Fruit fly (Drosophila melanogaster) whole organism, embryonic: Measurements from ENCODE around the gene TwdlQ.

ENCODE experiments used
- Blimp-1 ChIP-seq: fragments of 200-800 bp; sonication (Bioruptor generic); optimal IDR thresholded peaks from 3 replicates; lab custom pipeline; 2018; ENCODE audit warnings: missing biosample characterization, missing genetic modification characterization, mild to moderate bottlenecking, moderate library complexity, missing genetic modification reagents
- BtbVII ChIP-seq: fragments of 200-800 bp; sonication (Bioruptor generic); optimal IDR thresholded peaks from 3 replicates; lab custom pipeline; 2017; ENCODE audit warnings: missing biosample characterization, mild to moderate bottlenecking, missing genetic modification characterization
- Bteb2 ChIP-seq: fragments of 200-800 bp; sonication (Bioruptor generic); optimal IDR thresholded peaks from 2 replicates; lab custom pipeline; 2016; ENCODE audit warnings: missing biosample characterization, missing genetic modification characterization
- CG10209 ChIP-seq: fragments of 200-800 bp; sonication (Bioruptor generic); optimal IDR thresholded peaks from 3 replicates; lab custom pipeline; 2017; ENCODE audit warnings: missing biosample characterization, mild to moderate bottlenecking, missing genetic modification characterization, missing genetic modification reagents
- CG10431 ChIP-seq: fragments of 200-800 bp; sonication (Bioruptor generic); optimal IDR thresholded peaks from 3 replicates; lab custom pipeline; 2018; ENCODE audit warnings: missing biosample characterization, mild to moderate bottlenecking, missing genetic modification characterization
- CG10979 ChIP-seq: fragments of 200-800 bp; sonication (Bioruptor generic); optimal IDR thresholded peaks from 2 replicates; lab custom pipeline; 2018; ENCODE audit warnings: missing biosample characterization, mild to moderate bottlenecking, missing genetic modification characterization, moderate library complexity
- CG1233 ChIP-seq: fragments of 200-800 bp; sonication (Bioruptor generic); optimal IDR thresholded peaks from 4 replicates; lab custom pipeline; 2018; ENCODE audit warnings: missing biosample characterization, mild to moderate bottlenecking, missing genetic modification characterization
- CG12942 ChIP-seq: fragments of 200-800 bp; sonication (Bioruptor generic); optimal IDR thresholded peaks from 3 replicates; lab custom pipeline; 2016; ENCODE audit warnings: missing biosample characterization, missing genetic modification characterization
- CG13287 ChIP-seq: fragments of 200-800 bp; sonication (Bioruptor generic); IDR thresholded peaks from 2 replicates; pipeline ENCODE4 v1.3.6; 2022; ENCODE audit warnings: missing biosample characterization, missing genetic modification characterization; ENCODE audit not compliant: partially characterized antibody
- CG15601 ChIP-seq: fragments of 200-800 bp; sonication (Bioruptor generic); optimal IDR thresholded peaks from 3 replicates; lab custom pipeline; 2019; ENCODE audit warnings: missing biosample characterization, mild to moderate bottlenecking, missing genetic modification characterization, moderate library complexity
- CG2678 ChIP-seq: fragments of 200-800 bp; sonication (Bioruptor generic); optimal IDR thresholded peaks from 3 replicates; lab custom pipeline; 2019; ENCODE audit warnings: missing biosample characterization, mild to moderate bottlenecking, missing genetic modification characterization, moderate library complexity
- CG33557 ChIP-seq: fragments of 200-800 bp; sonication (Bioruptor generic); optimal IDR thresholded peaks from 2 replicates; lab custom pipeline; 2019; ENCODE audit warnings: missing biosample characterization, mild to moderate bottlenecking, missing genetic modification characterization, moderate library complexity
- CG34376 ChIP-seq: fragments of 200-800 bp; sonication (Bioruptor generic); optimal IDR thresholded peaks from 2 replicates; lab custom pipeline; 2018; ENCODE audit warnings: missing biosample characterization, mild to moderate bottlenecking, missing genetic modification characterization
- CG3847 ChIP-seq: fragments of 200-800 bp; sonication (Bioruptor generic); IDR thresholded peaks from 2 replicates; pipeline ENCODE4 v1.3.6; 2022; ENCODE audit warnings: missing biosample characterization, missing genetic modification characterization
- CG4424 ChIP-seq: fragments of 200-800 bp; sonication (Bioruptor generic); optimal IDR thresholded peaks from 3 replicates; lab custom pipeline; 2016; ENCODE audit warnings: missing biosample characterization, missing genetic modification characterization
- CG4820 ChIP-seq: fragments of 200-800 bp; sonication (Bioruptor generic); optimal IDR thresholded peaks from 3 replicates; lab custom pipeline; 2016; ENCODE audit warnings: missing biosample characterization, missing genetic modification characterization
- CG6813 ChIP-seq: fragments of 200-800 bp; sonication (Bioruptor generic); optimal IDR thresholded peaks from 2 replicates; lab custom pipeline; 2017; ENCODE audit warnings: missing biosample characterization, missing genetic modification characterization, mild to moderate bottlenecking, moderate library complexity, missing genetic modification reagents
- CG7786 ChIP-seq: fragments of 200-800 bp; sonication (Bioruptor generic); optimal IDR thresholded peaks from 2 replicates; lab custom pipeline; 2016; ENCODE audit warnings: missing biosample characterization, missing genetic modification characterization
- CG9437 ChIP-seq: fragments of 200-800 bp; sonication (Bioruptor generic); optimal IDR thresholded peaks from 2 replicates; lab custom pipeline; 2018; ENCODE audit warnings: missing biosample characterization, mild to moderate bottlenecking, missing genetic modification characterization
- CG9609 ChIP-seq: fragments of 200-800 bp; sonication (Bioruptor generic); optimal IDR thresholded peaks from 3 replicates; lab custom pipeline; 2016; ENCODE audit warnings: missing biosample characterization, missing genetic modification characterization
- CG9817 ChIP-seq: fragments of 200-800 bp; sonication (Bioruptor generic); optimal IDR thresholded peaks from 2 replicates; lab custom pipeline; 2018; ENCODE audit warnings: missing biosample characterization, mild to moderate bottlenecking, missing genetic modification characterization, moderate library complexity
- CTCF ChIP-seq: fragments of 200-800 bp; sonication (Bioruptor generic); optimal IDR thresholded peaks from 2 replicates; lab custom pipeline; 2017; ENCODE audit warnings: missing biosample characterization, mild to moderate bottlenecking, missing genetic modification characterization, moderate library complexity
- D ChIP-seq, 2 experiments: fragments of 200-800 bp in 1 of 2; fragments of >200 bp in 1 of 2; sonication (Bioruptor generic) in 1 of 2; optimal IDR thresholded peaks; 2 replicates in 1 of 2; 3 replicates in 1 of 2; lab custom pipeline; 2017; ENCODE audit warnings: mild to moderate bottlenecking in 1 of 2, missing biosample characterization in 1 of 2, missing genetic modification characterization in 1 of 2, missing genetic modification reagents in 1 of 2
- Dek ChIP-seq: fragments of 200-800 bp; sonication (Bioruptor generic); optimal IDR thresholded peaks from 3 replicates; lab custom pipeline; 2019; ENCODE audit warnings: missing biosample characterization, mild to moderate bottlenecking, missing genetic modification characterization, moderate library complexity
- Hsf ChIP-seq: fragments of 200-800 bp; sonication (Bioruptor generic); optimal IDR thresholded peaks from 3 replicates; lab custom pipeline; 2016; ENCODE audit warnings: missing biosample characterization, missing genetic modification characterization
- NFAT ChIP-seq: fragments of 200-800 bp; sonication (Bioruptor generic); IDR thresholded peaks from 2 replicates; pipeline ENCODE4 v1.3.6; 2022; ENCODE audit warnings: missing biosample characterization, missing genetic modification characterization
- Oli ChIP-seq: fragments of 200-800 bp; sonication (Bioruptor generic); optimal IDR thresholded peaks from 2 replicates; lab custom pipeline; 2018; ENCODE audit warnings: missing biosample characterization, mild to moderate bottlenecking, missing genetic modification characterization, moderate library complexity
- Ssrp ChIP-seq: fragments of 200-800 bp; sonication (Bioruptor generic); optimal IDR thresholded peaks from 2 replicates; lab custom pipeline; 2018; ENCODE audit warnings: missing biosample characterization, mild to moderate bottlenecking, missing genetic modification characterization, moderate library complexity
- Tbp ChIP-seq: fragments of >200 bp; optimal IDR thresholded peaks from 2 replicates; lab custom pipeline; 2018; ENCODE audit warnings: missing biosample characterization, missing genetic modification characterization
- Usf ChIP-seq: fragments of 200-800 bp; sonication (Bioruptor generic); optimal IDR thresholded peaks from 2 replicates; lab custom pipeline; 2017; ENCODE audit warnings: missing genotype, missing biosample characterization, missing genetic modification characterization
- al ChIP-seq: fragments of 200-800 bp; sonication (Bioruptor generic); IDR thresholded peaks from 2 replicates; pipeline ENCODE4 v1.3.6; 2022; ENCODE audit warnings: missing biosample characterization, missing genetic modification characterization
- caup ChIP-seq: fragments of 200-800 bp; sonication (Bioruptor generic); optimal IDR thresholded peaks from 3 replicates; lab custom pipeline; 2017; ENCODE audit warnings: missing biosample characterization, mild to moderate bottlenecking, missing genetic modification characterization, moderate library complexity; ENCODE audit not compliant: severe bottlenecking
- chif ChIP-seq, 2 experiments: fragments of 200-800 bp; sonication (Bioruptor generic); optimal IDR thresholded peaks; 3 replicates each; lab custom pipeline; 2016; ENCODE audit warnings: missing biosample characterization in 2 of 2, missing genetic modification characterization in 2 of 2
- crc ChIP-seq: fragments of 200-800 bp; sonication (Bioruptor generic); optimal IDR thresholded peaks from 2 replicates; lab custom pipeline; 2016; ENCODE audit warnings: missing biosample characterization, missing genetic modification characterization
- dati ChIP-seq: fragments of 200-800 bp; sonication (Bioruptor generic); IDR thresholded peaks from 2 replicates; pipeline ENCODE4 v1.3.6; 2022; ENCODE audit warnings: missing biosample characterization, missing genetic modification characterization
- eve ChIP-seq, 2 experiments: fragments of >200 bp; optimal IDR thresholded peaks; 2 replicates each; lab custom pipeline; 2017; ENCODE audit warnings: missing biosample characterization in 2 of 2, missing genetic modification characterization in 2 of 2
- fd96Cb ChIP-seq: fragments of 200-800 bp; sonication (Bioruptor generic); optimal IDR thresholded peaks from 2 replicates; lab custom pipeline; 2018; ENCODE audit warnings: missing biosample characterization, mild to moderate bottlenecking, missing genetic modification characterization, moderate library complexity
- grn ChIP-seq: fragments of 200-800 bp; sonication (Bioruptor generic); optimal IDR thresholded peaks from 3 replicates; lab custom pipeline; 2017; ENCODE audit warnings: missing biosample characterization, missing genetic modification characterization
- jigr1 ChIP-seq: fragments of 200-800 bp; sonication (Bioruptor generic); IDR thresholded peaks from 3 replicates; pipeline ENCODE4 v1.3.6; 2022; ENCODE audit warnings: missing biosample characterization, missing genetic modification characterization
- jumu ChIP-seq: fragments of 200-800 bp; sonication (Bioruptor generic); optimal IDR thresholded peaks from 3 replicates; lab custom pipeline; 2016; ENCODE audit warnings: missing biosample characterization, missing genetic modification characterization
- kay ChIP-seq: fragments of 200-800 bp; sonication (Bioruptor generic); optimal IDR thresholded peaks from 2 replicates; lab custom pipeline; 2016; ENCODE audit warnings: missing biosample characterization, missing genetic modification characterization
- kni ChIP-seq: fragments of 200-800 bp; sonication (Bioruptor generic); optimal IDR thresholded peaks from 3 replicates; lab custom pipeline; 2017; ENCODE audit warnings: mild to moderate bottlenecking, missing biosample characterization, missing genetic modification reagents, missing genetic modification characterization
- lilli ChIP-seq: fragments of 200-800 bp; sonication (Bioruptor generic); optimal IDR thresholded peaks from 3 replicates; lab custom pipeline; 2016; ENCODE audit warnings: missing biosample characterization, missing genetic modification characterization
- nau ChIP-seq: fragments of 200-800 bp; sonication (Bioruptor generic); optimal IDR thresholded peaks from 3 replicates; lab custom pipeline; 2017; ENCODE audit warnings: missing biosample characterization, mild to moderate bottlenecking, missing genetic modification characterization, missing genetic modification reagents
- onecut ChIP-seq: fragments of 200-800 bp; sonication (Bioruptor generic); IDR thresholded peaks from 2 replicates; pipeline ENCODE4 v1.3.6; 2022; ENCODE audit warnings: missing biosample characterization, missing genetic modification characterization
- otp ChIP-seq: fragments of 200-800 bp; sonication (Bioruptor generic); IDR thresholded peaks from 3 replicates; pipeline ENCODE4, ENCODE4 v1.3.6; 2022; ENCODE audit warnings: missing biosample characterization, missing genetic modification characterization
- pho ChIP-seq: fragments of 200-800 bp; sonication (Bioruptor generic); optimal IDR thresholded peaks from 2 replicates; lab custom pipeline; 2016; ENCODE audit warnings: missing biosample characterization, missing genetic modification characterization
- pzg ChIP-seq: fragments of 200-800 bp; sonication (Bioruptor generic); optimal IDR thresholded peaks from 3 replicates; lab custom pipeline; 2018; ENCODE audit warnings: missing biosample characterization, mild to moderate bottlenecking, missing genetic modification characterization, moderate library complexity
- ranshi ChIP-seq: fragments of 200-800 bp; sonication (Bioruptor generic); IDR thresholded peaks from 2 replicates; pipeline ENCODE4 v1.3.6; 2022; ENCODE audit warnings: missing biosample characterization, missing genetic modification characterization
- shn ChIP-seq: fragments of 200-800 bp; sonication (Bioruptor generic); optimal IDR thresholded peaks from 3 replicates; lab custom pipeline; 2016; ENCODE audit warnings: missing biosample characterization, missing genetic modification characterization
- tx ChIP-seq: fragments of 200-800 bp; sonication (Bioruptor generic); optimal IDR thresholded peaks from 2 replicates; lab custom pipeline; 2016; ENCODE audit warnings: missing biosample characterization, missing genetic modification characterization

The TwdlQ gene

dm6 chr3R:26654594-26654993 lies 38.8 kb downstream of the TwdlQ start (continued):
- peak; percentile 27 for TF ChIP-seq CG4424
- TF ChIP-seq CG10979 (tag; lab: Kevin White, UChicago), result no peak
- no peak for TF ChIP-seq kni (GFP tag; lab: Kevin White, UChicago)
- peak; percentile 0 for TF ChIP-seq shn (GFP tag; lab: Kevin White, UChicago)
- peak; percentile 35; the same call in 1 of the 2 replicates for TF ChIP-seq ranshi (GFP tag; lab: Robert Waterston, UW)
- no peak for TF ChIP-seq crc (GFP tag; lab: Kevin White, UChicago)
- no peak for TF ChIP-seq CG33557
- TF ChIP-seq CG2678 (tag; lab: Kevin White, UChicago), result peak; percentile 64
- no peak for TF ChIP-seq pzg (GFP tag; lab: Kevin White, UChicago)
- peak; percentile 21 for TF ChIP-seq pho (GFP tag; lab: Kevin White, UChicago)
- TF ChIP-seq Usf, result no peak
- 0 out of 2 replicates have a peak, but pooled peaks have one; percentile 14 for TF ChIP-seq onecut
- no peak for TF ChIP-seq Tbp (GFP tag; lab: Kevin White, UChicago)
- TF ChIP-seq CG15601, result no peak
- peak; percentile 39; the same call in 1 of the 2 replicates for TF ChIP-seq CG3847 (GFP tag; lab: Robert Waterston, UW)
- no peak for TF ChIP-seq CG34376 (GFP tag; lab: Kevin White, UChicago)
- TF ChIP-seq Hsf, result peak; percentile 56
- TF ChIP-seq CG9609 (GFP tag; lab: Kevin White, UChicago), result peak; percentile 63
- TF ChIP-seq nau (GFP tag; lab: Kevin White, UChicago), result peak; percentile 47
- peak; percentile 63 for TF ChIP-seq Oli (tag; lab: Kevin White, UChicago)
- TF ChIP-seq caup (GFP tag; lab: Kevin White, UChicago), result peak; percentile 55
- TF ChIP-seq CG9817, result peak; percentile 19
- TF ChIP-seq Ssrp (tag; lab: Kevin White, UChicago), result no peak
- TF ChIP-seq CG10431 (GFP tag; lab: Kevin White, UChicago), result no peak
- no peak for TF ChIP-seq CG9437 (GFP tag; lab: Kevin White, UChicago)
- TF ChIP-seq NFAT, result peak; percentile 37; the same call in 1 of the 2 replicates
- peak; percentile 61 for TF ChIP-seq lilli (GFP tag; lab: Kevin White, UChicago)
- TF ChIP-seq chif (GFP tag; optimal IDR thresholded peaks at IDR 0.05; lab: Kevin White, UChicago), result peak; percentile 10 to 25
- TF ChIP-seq CG12942 (GFP tag; lab: Kevin White, UChicago), result peak; percentile 11
- TF ChIP-seq Bteb2, result peak; percentile 4
- TF ChIP-seq CG7786 (GFP tag; lab: Kevin White, UChicago), result peak; percentile 29
- TF ChIP-seq otp, result no peak
- TF ChIP-seq BtbVII (GFP tag; lab: Kevin White, UChicago), result peak; percentile 54
- TF ChIP-seq grn (GFP tag; lab: Kevin White, UChicago), result no peak
- TF ChIP-seq dati (GFP tag; lab: Robert Waterston, UW), result no peak
- peak; percentile 55 for TF ChIP-seq CG10209 (GFP tag; lab: Kevin White, UChicago)
- 0 out of 2 replicates have a peak, but pooled peaks have one; percentile 21 for TF ChIP-seq al (GFP tag; lab: Robert Waterston, UW)
- TF ChIP-seq Dek (tag; lab: Kevin White, UChicago), result no peak
- no peak for TF ChIP-seq D (optimal IDR thresholded peaks at IDR 0.05; lab: Kevin White, UChicago)
- TF ChIP-seq D (GFP tag; optimal IDR thresholded peaks at IDR 0.05; lab: Kevin White, UChicago), result peak; percentile 16
- TF ChIP-seq tx, result peak; percentile 31
- TF ChIP-seq CG1233 (GFP tag; lab: Kevin White, UChicago), result no peak
- no peak for TF ChIP-seq kay
- peak; percentile 42 for TF ChIP-seq CG4820 (GFP tag; lab: Kevin White, UChicago)
- no peak for TF ChIP-seq CTCF (GFP tag; lab: Kevin White, UChicago)
- TF ChIP-seq CG13287 (GFP tag; lab: Robert Waterston, UW), result no peak
- peak; percentile 14 for TF ChIP-seq CG6813 (GFP tag; lab: Kevin White, UChicago)
- TF ChIP-seq fd96Cb (tag; lab: Kevin White, UChicago), result peak; percentile 41
- no peak for TF ChIP-seq jigr1 (GFP tag; lab: Robert Waterston, UW)
- TF ChIP-seq Blimp-1 (GFP tag; lab: Kevin White, UChicago), result no peak
- TF ChIP-seq jumu, result peak; percentile 35
- TF ChIP-seq eve (GFP tag; optimal IDR thresholded peaks at IDR 0.05; lab: Kevin White, UChicago), result peak in 1 of 2 experiments; percentile 52
